Worm (Caenorhabditis elegans) whole organism, L1 larva: ENCODE results near the gene R08C7.11.

ENCODE experiments used
- C04F5.9 ChIP-seq: sonication (generic microtip); optimal IDR thresholded peaks from 2 replicates; lab custom pipeline; 2016; ENCODE audit warnings: missing genetic modification characterization, missing compliant biosample characterization
- C34B4.2 ChIP-seq: sonication (generic microtip); optimal IDR thresholded peaks from 2 replicates; lab custom pipeline; 2017; ENCODE audit warnings: mild to moderate bottlenecking, missing genetic modification characterization, missing compliant biosample characterization
- aly-2 ChIP-seq: fragments of 150-350 bp; optimal IDR thresholded peaks from 2 replicates; lab custom pipeline; 2014; ENCODE audit warnings: missing biosample characterization, missing genetic modification characterization
- ama-1 ChIP-seq: fragments of 150-350 bp; optimal IDR thresholded peaks from 2 replicates; lab custom pipeline; 2014
- blmp-1 ChIP-seq: fragments of 150-350 bp; optimal IDR thresholded peaks from 2 replicates; lab custom pipeline; 2014; ENCODE audit warnings: missing biosample characterization, missing genetic modification characterization
- dpl-1 ChIP-seq, 3 experiments: fragments of 150-350 bp in 2 of 3; sonication (generic microtip) in 1 of 3; optimal IDR thresholded peaks; 2 replicates each; lab custom pipeline; 2014 to 2017; ENCODE audit warnings: missing biosample characterization in 3 of 3, missing genetic modification characterization in 3 of 3, missing genetic modification reagents in 3 of 3
- efl-1 ChIP-seq, 4 experiments: fragments of 150-350 bp; optimal IDR thresholded peaks in 3 of 4; peaks in 1 of 4; 1 replicate in 1 of 4; 2 replicates in 3 of 4; lab custom pipeline; 2014; ENCODE audit warnings: missing biosample characterization in 2 of 4, missing genetic modification characterization in 2 of 4, missing genetic modification reagents in 2 of 4
- efl-3 ChIP-seq: fragments of 200-800 bp; sonication (Bioruptor generic); optimal IDR thresholded peaks from 2 replicates; lab custom pipeline; 2018; ENCODE audit warnings: mild to moderate bottlenecking, missing genetic modification characterization, missing compliant biosample characterization
- egl-27 ChIP-seq, 2 experiments: fragments of 150-350 bp in 1 of 2; sonication (generic microtip); optimal IDR thresholded peaks; 3 replicates each; lab custom pipeline; 2017 to 2018; ENCODE audit warnings: missing biosample characterization in 2 of 2, missing genetic modification characterization in 2 of 2, missing genetic modification reagents in 2 of 2
- elt-3 ChIP-seq, 6 experiments: fragments of 150-350 bp in 1 of 6; sonication (generic microtip); optimal IDR thresholded peaks; 2 replicates each; lab custom pipeline; 2017 to 2018; ENCODE audit warnings: missing biosample characterization in 6 of 6, missing genetic modification characterization in 6 of 6, inconsistent platforms in 1 of 6
- ets-5 ChIP-seq: fragments of 200-800 bp; sonication (Bioruptor generic); IDR thresholded peaks from 2 replicates; pipeline ENCODE4 v1.3.6; 2022; ENCODE audit warnings: missing genetic modification characterization, missing compliant biosample characterization
- grh-1 ChIP-seq: fragments of 200-800 bp; sonication (Bioruptor generic); IDR thresholded peaks from 2 replicates; pipeline ENCODE4 v1.3.6; 2022; ENCODE audit warnings: missing genetic modification reagents, missing genetic modification characterization, missing compliant biosample characterization
- hlh-4 ChIP-seq: sonication (generic microtip); optimal IDR thresholded peaks from 2 replicates; lab custom pipeline; 2016; ENCODE audit warnings: mild to moderate bottlenecking, missing genetic modification characterization, missing compliant biosample characterization
- hpl-2 ChIP-seq: fragments of 150-350 bp; optimal IDR thresholded peaks from 2 replicates; lab custom pipeline; 2014; ENCODE audit warnings: missing biosample characterization, missing genetic modification reagents, missing genetic modification characterization
- irx-1 ChIP-seq: sonication (generic microtip); optimal IDR thresholded peaks from 2 replicates; lab custom pipeline; 2016; ENCODE audit warnings: missing genetic modification characterization, missing compliant biosample characterization
- isw-1 ChIP-seq: fragments of 200-800 bp; sonication (Bioruptor generic); IDR thresholded peaks from 2 replicates; pipeline ENCODE4 v1.3.6; 2022; ENCODE audit warnings: missing genetic modification characterization, missing compliant biosample characterization
- lin-13 ChIP-seq: fragments of 150-350 bp; optimal IDR thresholded peaks from 2 replicates; lab custom pipeline; 2014; ENCODE audit warnings: missing biosample characterization, missing genetic modification reagents, missing genetic modification characterization
- lin-14 ChIP-seq: fragments of 200-800 bp; sonication (Bioruptor generic); optimal IDR thresholded peaks from 2 replicates; lab custom pipeline; 2018; ENCODE audit warnings: mild to moderate bottlenecking, missing genetic modification characterization, moderate library complexity, missing compliant biosample characterization
- lin-15B ChIP-seq: fragments of 150-350 bp; sonication (generic microtip); optimal IDR thresholded peaks from 3 replicates; lab custom pipeline; 2014; ENCODE audit warnings: missing biosample characterization, missing genetic modification characterization
- lin-35 ChIP-seq, 2 experiments: fragments of 150-350 bp; optimal IDR thresholded peaks; 2 replicates each; lab custom pipeline; 2014; ENCODE audit warnings: missing biosample characterization in 2 of 2, missing genetic modification characterization in 2 of 2, missing genetic modification reagents in 2 of 2
- lin-39 ChIP-seq: fragments of 150-350 bp; optimal IDR thresholded peaks from 2 replicates; lab custom pipeline; 2014; ENCODE audit warnings: missing biosample characterization, missing genetic modification reagents, missing genetic modification characterization
- lir-3 ChIP-seq: sonication (generic microtip); optimal IDR thresholded peaks from 2 replicates; lab custom pipeline; 2016; ENCODE audit warnings: mild to moderate bottlenecking, missing genetic modification characterization, moderate library complexity, missing compliant biosample characterization; ENCODE audit not compliant: poor library complexity
- lsy-2 ChIP-seq, 2 experiments: fragments of 150-350 bp; optimal IDR thresholded peaks; 2 replicates each; lab custom pipeline; 2014; ENCODE audit warnings: missing biosample characterization in 2 of 2, missing genetic modification characterization in 2 of 2
- mep-1 ChIP-seq: fragments of 150-350 bp; optimal IDR thresholded peaks from 2 replicates; lab custom pipeline; 2014; ENCODE audit warnings: missing biosample characterization, missing genetic modification characterization
- nhr-11 ChIP-seq: fragments of 150-350 bp; optimal IDR thresholded peaks from 2 replicates; lab custom pipeline; 2014; ENCODE audit warnings: missing biosample characterization, missing genetic modification characterization
- nhr-12 ChIP-seq: sonication (generic microtip); optimal IDR thresholded peaks from 2 replicates; lab custom pipeline; 2017; ENCODE audit warnings: missing biosample characterization, missing genetic modification characterization
- nhr-19 ChIP-seq: fragments of 200-800 bp; sonication (Bioruptor generic); conservative IDR thresholded peaks from 2 replicates; pipeline ENCODE4 v1.3.6; 2022; ENCODE audit warnings: missing genetic modification characterization, missing compliant biosample characterization
- nhr-20 ChIP-seq: sonication (generic microtip); optimal IDR thresholded peaks from 2 replicates; lab custom pipeline; 2016; ENCODE audit warnings: mild to moderate bottlenecking, missing genetic modification characterization, missing compliant biosample characterization
- nhr-28 ChIP-seq: fragments of 150-350 bp; optimal IDR thresholded peaks from 2 replicates; lab custom pipeline; 2014; ENCODE audit warnings: missing biosample characterization, missing genetic modification characterization
- nhr-71 ChIP-seq: sonication (generic microtip); optimal IDR thresholded peaks from 2 replicates; lab custom pipeline; 2016; ENCODE audit warnings: mild to moderate bottlenecking, missing genetic modification characterization, moderate library complexity, missing compliant biosample characterization
- nhr-77 ChIP-seq: fragments of 150-350 bp; optimal IDR thresholded peaks from 2 replicates; lab custom pipeline; 2014; ENCODE audit warnings: missing biosample characterization, missing genetic modification characterization
- nhr-84 ChIP-seq: sonication (generic microtip); optimal IDR thresholded peaks from 2 replicates; lab custom pipeline; 2017; ENCODE audit warnings: missing biosample characterization, missing genetic modification characterization
- nhr-85 ChIP-seq: sonication (generic microtip); peaks from one replicate; lab custom pipeline; 2016; ENCODE audit warnings: missing genetic modification characterization, inconsistent platforms, missing compliant biosample characterization
- nhr-90 ChIP-seq: sonication (generic microtip); optimal IDR thresholded peaks from 2 replicates; lab custom pipeline; 2016; ENCODE audit warnings: mild to moderate bottlenecking, missing genetic modification characterization, missing compliant biosample characterization; ENCODE audit not compliant: poor library complexity
- pag-3 ChIP-seq: sonication (generic microtip); optimal IDR thresholded peaks from 2 replicates; lab custom pipeline; 2017; ENCODE audit warnings: missing genetic modification characterization, mild to moderate bottlenecking, missing compliant biosample characterization, antibody characterized with exemption, borderline replicate concordance; ENCODE audit not compliant: insufficient read depth
- rnt-1 ChIP-seq: sonication (generic microtip); optimal IDR thresholded peaks from 2 replicates; lab custom pipeline; 2016; ENCODE audit warnings: mild to moderate bottlenecking, missing genetic modification characterization, moderate library complexity, missing compliant biosample characterization
- skn-1 ChIP-seq: fragments of 150-350 bp; optimal IDR thresholded peaks from 2 replicates; lab custom pipeline; 2014; ENCODE audit warnings: missing biosample characterization, missing genetic modification characterization
- sox-4 ChIP-seq: sonication (generic microtip); optimal IDR thresholded peaks from 2 replicates; lab custom pipeline; 2016; ENCODE audit warnings: missing genetic modification characterization, missing compliant biosample characterization
- sup-37 ChIP-seq: fragments of 200-800 bp; sonication (Bioruptor generic); optimal IDR thresholded peaks from 2 replicates; lab custom pipeline; 2018; ENCODE audit warnings: mild to moderate bottlenecking, missing genetic modification characterization, missing compliant biosample characterization
- tbx-2 ChIP-seq: sonication (generic microtip); optimal IDR thresholded peaks from 2 replicates; lab custom pipeline; 2016; ENCODE audit warnings: missing genetic modification characterization, missing compliant biosample characterization
- unc-130 ChIP-seq: fragments of 150-350 bp; optimal IDR thresholded peaks from 2 replicates; lab custom pipeline; 2017; ENCODE audit warnings: missing biosample characterization, missing genetic modification characterization, inconsistent platforms
- unc-62 ChIP-seq: fragments of 150-350 bp; optimal IDR thresholded peaks from 2 replicates; lab custom pipeline; 2014; ENCODE audit warnings: missing biosample characterization, missing genetic modification reagents, missing genetic modification characterization
- unc-98 ChIP-seq: fragments of 200-800 bp; sonication (Bioruptor generic); IDR thresholded peaks from 2 replicates; pipeline ENCODE4 v1.3.6; 2022; ENCODE audit warnings: missing genetic modification characterization, missing compliant biosample characterization
- vab-15 ChIP-seq: sonication (generic microtip); optimal IDR thresholded peaks from 2 replicates; lab custom pipeline; 2017; ENCODE audit warnings: missing genotype, mild to moderate bottlenecking, missing genetic modification characterization, missing compliant biosample characterization
- xbp-1 ChIP-seq: sonication (generic microtip); optimal IDR thresholded peaks from 2 replicates; lab custom pipeline; 2016; ENCODE audit warnings: missing genetic modification characterization, missing compliant biosample characterization
- zag-1 ChIP-seq: fragments of 150-350 bp; optimal IDR thresholded peaks from 2 replicates; lab custom pipeline; 2014; ENCODE audit warnings: missing biosample characterization, missing genetic modification characterization
- ztf-4 ChIP-seq: fragments of 150-350 bp; optimal IDR thresholded peaks from 2 replicates; lab custom pipeline; 2014; ENCODE audit warnings: missing biosample characterization, missing genetic modification characterization

Gene R08C7.11

ce11 chrIV:4472418-4473173 is 17.9 kb upstream of the R08C7.11 start (continued):
- TF ChIP-seq tbx-2 (tag; lab: Kevin White, UChicago) (peak; percentile 25), xbp-1 (tag; lab: Kevin White, UChicago) (peak; percentile 19), zag-1 (no peak), mep-1 (tag; lab: Kevin White, UChicago) (peak; percentile 45), lin-39 (tag; lab: Kevin White, UChicago) (no peak), sup-37 (GFP tag; lab: Kevin White, UChicago) (no peak), sox-4 (tag; lab: Kevin White, UChicago) (no peak), lin-15B (tag; lab: Kevin White, UChicago) (no peak), nhr-90 (tag; lab: Kevin White, UChicago) (peak; percentile 71), nhr-84 (no peak), skn-1 (tag; lab: Kevin White, UChicago) (no peak), egl-27 (tag; optimal IDR thresholded peaks at IDR 0.05; lab: Kevin White, UChicago) (no peak), C04F5.9 (tag; lab: Kevin White, UChicago) (peak; percentile 6), vab-15 (tag; lab: Kevin White, UChicago) (no peak), nhr-85 (tag; lab: Kevin White, UChicago) (peak; percentile 98), aly-2 (tag; lab: Kevin White, UChicago) (no peak), lin-14 (GFP tag; lab: Kevin White, UChicago) (peak; percentile 91), nhr-71 (tag; lab: Kevin White, UChicago) (peak; percentile 77), nhr-28 (tag; lab: Kevin White, UChicago) (no peak), C34B4.2 (tag; lab: Kevin White, UChicago) (no peak), efl-1 (optimal IDR thresholded peaks at IDR 0.05; lab: Kevin White, UChicago) (peak in 1 of 2 experiments; percentile 23), efl-1 (GFP tag; optimal IDR thresholded peaks at IDR 0.05 in 1 of 2; lab: Kevin White, UChicago) (peak; percentile 37 to 93), isw-1 (GFP tag; lab: Robert Waterston, UW) (no peak), unc-98 (GFP tag; lab: Robert Waterston, UW) (no peak), lin-35 (GFP tag; optimal IDR thresholded peaks at IDR 0.05; lab: Kevin White, UChicago) (peak; percentile 17 to 68), lin-13 (GFP tag; lab: Kevin White, UChicago) (peak; percentile 6), nhr-19 (GFP tag; lab: Robert Waterston, UW) (peak; percentile 50), unc-130 (tag; lab: Kevin White, UChicago) (peak; percentile 3), nhr-20 (tag; lab: Kevin White, UChicago) (peak; percentile 86), lir-3 (tag; lab: Kevin White, UChicago) (no peak), rnt-1 (tag; lab: Kevin White, UChicago) (peak; percentile 28), nhr-11 (tag; lab: Kevin White, UChicago) (no peak), hpl-2 (GFP tag; lab: Kevin White, UChicago) (no peak), ama-1 (lab: Kevin White, UChicago) (peak; percentile 36), irx-1 (no peak), lsy-2 (tag; optimal IDR thresholded peaks at IDR 0.05; lab: Kevin White, UChicago) (peak in 1 of 2 experiments; percentile 62), dpl-1 (GFP tag; optimal IDR thresholded peaks at IDR 0.05; lab: Kevin White, UChicago) (peak; percentile 7 to 36 (median 9)), ztf-4 (peak; percentile 30), hlh-4 (no peak), unc-62 (GFP tag; lab: Kevin White, UChicago) (no peak), nhr-77 (tag; lab: Kevin White, UChicago) (no peak), grh-1 (GFP tag; lab: Robert Waterston, UW) (0 out of 2 replicates have a peak, but pooled peaks have one; percentile 29), blmp-1 (tag; lab: Kevin White, UChicago) (peak; percentile 81), elt-3 (tag; optimal IDR thresholded peaks at IDR 0.05; lab: Kevin White, UChicago) (peak in 3 of 6 experiments; percentile 17 to 82 (median 33)), efl-3 (GFP tag; lab: Kevin White, UChicago) (no peak), nhr-12 (tag; lab: Kevin White, UChicago) (no peak), pag-3 (tag; lab: Kevin White, UChicago) (peak; percentile 42), ets-5 (GFP tag; lab: Robert Waterston, UW) (no peak)
